Worm (Caenorhabditis elegans) whole organism, midembryonic: ENCODE data around the gene itr-1.

ENCODE experiments used
- T22C8.4 ChIP-seq: fragments of 200-800 bp; sonication (Bioruptor generic); IDR thresholded peaks from 2 replicates; pipeline ENCODE4 v1.3.6; 2022; ENCODE audit warnings: missing genetic modification characterization, missing compliant biosample characterization
- cog-1 ChIP-seq: sonication (generic microtip); optimal IDR thresholded peaks from 2 replicates; lab custom pipeline; 2016; ENCODE audit warnings: missing genetic modification characterization, missing compliant biosample characterization
- flt-1 ChIP-seq: fragments of 200-800 bp; sonication (Bioruptor generic); IDR thresholded peaks from 2 replicates; pipeline ENCODE4 v1.3.6; 2022; ENCODE audit warnings: missing genetic modification characterization, missing compliant biosample characterization
- klf-2 ChIP-seq: fragments of 200-800 bp; sonication (Bioruptor generic); conservative IDR thresholded peaks from 2 replicates; pipeline ENCODE4 v1.3.6; 2022; ENCODE audit warnings: missing genetic modification reagents, missing genetic modification characterization, missing compliant biosample characterization
- med-1 ChIP-seq: sonication (generic microtip); optimal IDR thresholded peaks from 2 replicates; lab custom pipeline; 2017; ENCODE audit warnings: missing genetic modification characterization, mild to moderate bottlenecking, missing compliant biosample characterization, antibody characterized with exemption, missing genetic modification reagents; ENCODE audit not compliant: insufficient read depth
- ref-1 ChIP-seq: fragments of 200-800 bp; sonication (Bioruptor generic); conservative IDR thresholded peaks from 2 replicates; pipeline ENCODE4 v1.3.6; 2022; ENCODE audit warnings: missing genetic modification reagents, missing genetic modification characterization, missing compliant biosample characterization
- tab-1 ChIP-seq: fragments of 200-800 bp; sonication (Bioruptor generic); IDR thresholded peaks from 2 replicates; pipeline ENCODE4 v1.3.6; 2022; ENCODE audit warnings: missing genetic modification characterization, missing compliant biosample characterization
- ztf-23 ChIP-seq: fragments of 200-800 bp; sonication (Bioruptor generic); IDR thresholded peaks from 2 replicates; pipeline ENCODE4 v1.3.6; 2022; ENCODE audit warnings: missing genetic modification reagents, missing genetic modification characterization, missing compliant biosample characterization
- ztf-29 ChIP-seq: fragments of 200-800 bp; sonication (Bioruptor generic); IDR thresholded peaks from 2 replicates; pipeline ENCODE4 v1.3.6; 2022; ENCODE audit warnings: missing genetic modification reagents, missing genetic modification characterization, missing compliant biosample characterization

itr-1 gene

ce11 chrIV:7724912-7725311, 49.9 kb downstream of the itr-1 start:
- TF ChIP-seq ztf-29 (GFP tag; lab: Robert Waterston, UW) (no peak), tab-1 (GFP tag; lab: Robert Waterston, UW) (no peak), klf-2 (GFP tag; lab: Robert Waterston, UW) (no peak), T22C8.4 (GFP tag; lab: Robert Waterston, UW) (no peak), ztf-23 (GFP tag; lab: Robert Waterston, UW) (no peak), flt-1 (GFP tag; lab: Robert Waterston, UW) (no peak), ref-1 (GFP tag; lab: Robert Waterston, UW) (no peak), med-1 (GFP tag; lab: Kevin White, UChicago) (no peak), cog-1 (tag; lab: Kevin White, UChicago) (no peak)

- TF ChIP-seq flt-1 (GFP tag; lab: Robert Waterston, UW) (no peak), ztf-29 (GFP tag; lab: Robert Waterston, UW) (no peak), cog-1 (tag; lab: Kevin White, UChicago) (no peak), ztf-23 (GFP tag; lab: Robert Waterston, UW) (no peak), T22C8.4 (GFP tag; lab: Robert Waterston, UW) (no peak), ref-1 (GFP tag; lab: Robert Waterston, UW) (no peak), tab-1 (GFP tag; lab: Robert Waterston, UW) (no peak), med-1 (GFP tag; lab: Kevin White, UChicago) (no peak), klf-2 (GFP tag; lab: Robert Waterston, UW) (no peak)
Observed at ce11 chrIV:7726325-7726724, 51.4 kb downstream of the itr-1 start, which contains the start of gene C50F7.5. C50F7.5 (plus strand) TSS chrIV:7726719.

ce11 chrIV:7727258-7727657, 52.3 kb downstream of the itr-1 start:
- TF ChIP-seq flt-1 (GFP tag; lab: Robert Waterston, UW) (no peak), med-1 (GFP tag; lab: Kevin White, UChicago) (no peak)

- TF ChIP-seq tab-1 (GFP tag; lab: Robert Waterston, UW) = no peak
- TF ChIP-seq ztf-29 (GFP tag; lab: Robert Waterston, UW) = no peak
- TF ChIP-seq cog-1 (tag; lab: Kevin White, UChicago) = no peak
- no peak for TF ChIP-seq klf-2 (GFP tag; lab: Robert Waterston, UW)
- no peak for TF ChIP-seq ref-1 (GFP tag; lab: Robert Waterston, UW)
Observed at ce11 chrIV:7728402-7728963, 53.5 kb downstream of the itr-1 start, which contains the start of gene sucg-1. sucg-1 (plus strand) TSS chrIV:7728913.

ce11 chrIV:7731960-7732359, 57.0 kb downstream of the itr-1 start, which contains the start of the genes C50F7.9 and C50F7.3:
C50F7.9 (minus strand) TSS chrIV:7732060.
C50F7.3 (plus strand) TSS chrIV:7732329.
- no peak for TF ChIP-seq tab-1 (GFP tag; lab: Robert Waterston, UW)

ce11 chrIV:7734173-7734572, 59.2 kb downstream of the itr-1 start:
- TF ChIP-seq ref-1 (GFP tag; lab: Robert Waterston, UW) (no peak), med-1 (GFP tag; lab: Kevin White, UChicago) (no peak), tab-1 (GFP tag; lab: Robert Waterston, UW) (no peak), klf-2 (GFP tag; lab: Robert Waterston, UW) (no peak), T22C8.4 (GFP tag; lab: Robert Waterston, UW) (no peak), ztf-29 (GFP tag; lab: Robert Waterston, UW) (no peak), ztf-23 (GFP tag; lab: Robert Waterston, UW) (no peak), flt-1 (GFP tag; lab: Robert Waterston, UW) (no peak), cog-1 (tag; lab: Kevin White, UChicago) (no peak)

ce11 chrIV:7734619-7735018, 59.6 kb downstream of the itr-1 start, which contains the start of gene clx-1:
clx-1 (plus strand) TSS chrIV:7734648.
- TF ChIP-seq tab-1 (GFP tag; lab: Robert Waterston, UW) (no peak), klf-2 (GFP tag; lab: Robert Waterston, UW) (no peak)

ce11 chrIV:7736616-7737015, 61.6 kb downstream of the itr-1 start:
- TF ChIP-seq tab-1 (GFP tag; lab: Robert Waterston, UW) (no peak), flt-1 (GFP tag; lab: Robert Waterston, UW) (no peak), ztf-23 (GFP tag; lab: Robert Waterston, UW) (no peak), T22C8.4 (GFP tag; lab: Robert Waterston, UW) (no peak), cog-1 (tag; lab: Kevin White, UChicago) (no peak), med-1 (GFP tag; lab: Kevin White, UChicago) (no peak), ztf-29 (GFP tag; lab: Robert Waterston, UW) (no peak), klf-2 (GFP tag; lab: Robert Waterston, UW) (no peak), ref-1 (GFP tag; lab: Robert Waterston, UW) (no peak)

- TF ChIP-seq ref-1 (GFP tag; lab: Robert Waterston, UW) (no peak), T22C8.4 (GFP tag; lab: Robert Waterston, UW) (no peak), klf-2 (GFP tag; lab: Robert Waterston, UW) (no peak), flt-1 (GFP tag; lab: Robert Waterston, UW) (no peak), med-1 (GFP tag; lab: Kevin White, UChicago) (no peak), ztf-29 (GFP tag; lab: Robert Waterston, UW) (no peak), ztf-23 (GFP tag; lab: Robert Waterston, UW) (no peak), cog-1 (tag; lab: Kevin White, UChicago) (no peak), tab-1 (GFP tag; lab: Robert Waterston, UW) (no peak)
Observed at ce11 chrIV:7743539-7743938, 68.6 kb downstream of the itr-1 start, which contains the start of gene npr-35. npr-35 (plus strand) TSS chrIV:7743839.
